Worm (Caenorhabditis elegans) whole organism, midembryonic: Measurements from ENCODE around the gene T04A8.7.

Experiments used
- T22C8.4 ChIP-seq: fragments of 200-800 bp; sonication (Bioruptor generic); IDR thresholded peaks from 2 replicates; pipeline ENCODE4 v1.3.6; 2022; ENCODE audit warnings: missing genetic modification characterization, missing compliant biosample characterization
- cog-1 ChIP-seq: sonication (generic microtip); optimal IDR thresholded peaks from 2 replicates; lab custom pipeline; 2016; ENCODE audit warnings: missing genetic modification characterization, missing compliant biosample characterization
- flt-1 ChIP-seq: fragments of 200-800 bp; sonication (Bioruptor generic); IDR thresholded peaks from 2 replicates; pipeline ENCODE4 v1.3.6; 2022; ENCODE audit warnings: missing genetic modification characterization, missing compliant biosample characterization
- klf-2 ChIP-seq: fragments of 200-800 bp; sonication (Bioruptor generic); conservative IDR thresholded peaks from 2 replicates; pipeline ENCODE4 v1.3.6; 2022; ENCODE audit warnings: missing genetic modification reagents, missing genetic modification characterization, missing compliant biosample characterization
- med-1 ChIP-seq: sonication (generic microtip); optimal IDR thresholded peaks from 2 replicates; lab custom pipeline; 2017; ENCODE audit warnings: missing genetic modification characterization, mild to moderate bottlenecking, missing compliant biosample characterization, antibody characterized with exemption, missing genetic modification reagents; ENCODE audit not compliant: insufficient read depth
- ref-1 ChIP-seq: fragments of 200-800 bp; sonication (Bioruptor generic); conservative IDR thresholded peaks from 2 replicates; pipeline ENCODE4 v1.3.6; 2022; ENCODE audit warnings: missing genetic modification reagents, missing genetic modification characterization, missing compliant biosample characterization
- ztf-23 ChIP-seq: fragments of 200-800 bp; sonication (Bioruptor generic); IDR thresholded peaks from 2 replicates; pipeline ENCODE4 v1.3.6; 2022; ENCODE audit warnings: missing genetic modification reagents, missing genetic modification characterization, missing compliant biosample characterization
- ztf-29 ChIP-seq: fragments of 200-800 bp; sonication (Bioruptor generic); IDR thresholded peaks from 2 replicates; pipeline ENCODE4 v1.3.6; 2022; ENCODE audit warnings: missing genetic modification reagents, missing genetic modification characterization, missing compliant biosample characterization

DNA sequence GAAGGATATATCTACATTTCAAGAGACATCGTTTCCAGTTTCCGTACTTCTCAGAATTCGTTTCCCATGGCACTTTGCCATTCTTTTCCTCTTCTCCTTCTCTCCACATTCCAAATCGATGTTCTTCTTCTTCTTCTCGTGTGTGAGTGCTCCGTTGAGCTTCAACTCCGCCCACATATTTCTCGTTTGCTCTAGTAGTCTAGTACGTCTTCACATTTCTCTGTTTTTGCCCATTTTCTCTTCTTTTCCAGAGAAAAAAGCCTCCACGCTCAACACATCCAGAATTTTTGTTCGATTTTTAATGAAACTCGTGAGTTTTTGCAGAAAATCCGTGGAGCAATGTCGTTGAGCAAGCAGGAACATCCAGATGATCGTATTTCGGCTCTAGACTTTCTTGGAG is 13.8 kb downstream of the T04A8.7 start, which contains the start of gene T04A8.18:
- TF ChIP-seq flt-1 (GFP tag; lab: Robert Waterston, UW) (no peak), ref-1 (GFP tag; lab: Robert Waterston, UW) (no peak), cog-1 (tag; lab: Kevin White, UChicago) (no peak), ztf-29 (GFP tag; lab: Robert Waterston, UW) (no peak), T22C8.4 (GFP tag; lab: Robert Waterston, UW) (no peak), ztf-23 (GFP tag; lab: Robert Waterston, UW) (no peak), med-1 (no peak), klf-2 (GFP tag; lab: Robert Waterston, UW) (no peak)
